Fruit fly (Drosophila melanogaster): ENCODE results near the gene Pmi.

Pmi gene

DNA sequence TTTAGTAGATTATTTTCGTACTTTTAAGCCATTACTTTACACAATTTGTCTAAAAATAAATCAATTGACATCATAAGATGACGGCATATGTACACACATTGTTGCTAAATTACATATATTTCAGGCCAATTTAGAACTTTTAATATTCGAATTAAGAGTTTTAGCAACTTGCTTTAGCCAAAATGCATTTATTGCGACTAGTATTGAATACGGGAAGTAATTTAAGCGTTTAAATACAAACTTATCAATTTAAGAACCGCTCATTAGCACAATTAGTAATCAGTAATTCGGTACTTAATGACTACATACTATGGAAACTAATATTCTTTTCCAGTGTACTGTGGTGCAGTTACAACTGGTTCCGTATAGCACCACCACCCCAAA lies 29.3 kb downstream of the Pmi start (continued):
- TF ChIP-seq fu2 (GFP tag; optimal IDR thresholded peaks at IDR 0.05) (no peak), CG30431 (GFP tag; optimal IDR thresholded peaks at IDR 0.05) (no peak), Hr78 (GFP tag; optimal IDR thresholded peaks at IDR 0.05) (no peak), CG2712 (tag; optimal IDR thresholded peaks at IDR 0.05) (peak; percentile 49), prd (optimal IDR thresholded peaks at IDR 0.05) (no peak), prd (GFP tag; IDR thresholded peaks at IDR 0.05) (no peak), tgo (GFP tag; IDR thresholded peaks at IDR 0.05) (peak; percentile 18; the same call in 1 of the 3 replicates), CG9797 (GFP tag; optimal IDR thresholded peaks at IDR 0.05) (no peak), Ssrp (tag; optimal IDR thresholded peaks at IDR 0.05) (peak; percentile 24), CG12071 (GFP tag; optimal IDR thresholded peaks at IDR 0.05) (no peak), CG7745 (tag; optimal IDR thresholded peaks at IDR 0.05) (no peak), CG18476 (GFP tag; optimal IDR thresholded peaks at IDR 0.05) (no peak), CG4404 (GFP tag; IDR thresholded peaks at IDR 0.05) (no peak), CG13424 (tag; optimal IDR thresholded peaks at IDR 0.05) (peak; percentile 24), CG6254 (GFP tag; optimal IDR thresholded peaks at IDR 0.05) (no peak), Tbp (GFP tag; optimal IDR thresholded peaks at IDR 0.05) (no peak), CG1529 (GFP tag; optimal IDR thresholded peaks at IDR 0.05) (no peak), CG14710 (tag; optimal IDR thresholded peaks at IDR 0.05) (peak; percentile 38), PHDP (tag; optimal IDR thresholded peaks at IDR 0.05) (no peak), pho (GFP tag; optimal IDR thresholded peaks at IDR 0.05) (no peak), ash1 (GFP tag; optimal IDR thresholded peaks at IDR 0.05) (no peak), CG8924 (tag; optimal IDR thresholded peaks at IDR 0.05) (peak; percentile 4), Side (GFP tag; optimal IDR thresholded peaks at IDR 0.05) (no peak), Adf1 (GFP tag; IDR thresholded peaks at IDR 0.05) (no peak), tna (GFP tag; IDR thresholded peaks at IDR 0.05; ENCODE audit: partially characterized antibody) (no peak), Neu2 (GFP tag; optimal IDR thresholded peaks at IDR 0.05; ENCODE audit: borderline replicate concordance) (no peak), CG2129 (GFP tag; IDR thresholded peaks at IDR 0.05; ENCODE audit: partially characterized antibody) (no peak), Awh (GFP tag; IDR thresholded peaks at IDR 0.05) (no peak), CG7928 (GFP tag; optimal IDR thresholded peaks at IDR 0.05) (no peak), nerfin-1 (tag; optimal IDR thresholded peaks at IDR 0.05) (no peak), wek (GFP tag; optimal IDR thresholded peaks at IDR 0.05) (no peak), lmd (GFP tag; IDR thresholded peaks at IDR 0.05) (0 out of 2 replicates have a peak, but pooled peaks have one; percentile 11), zen (tag; optimal IDR thresholded peaks at IDR 0.05) (no peak), CG6654 (GFP tag; optimal IDR thresholded peaks at IDR 0.05) (no peak), CG5245 (GFP tag; optimal IDR thresholded peaks at IDR 0.05) (no peak), dmrt99B (tag; optimal IDR thresholded peaks at IDR 0.05) (peak; percentile 33), CG12155 (GFP tag; optimal IDR thresholded peaks at IDR 0.05) (no peak), inv (GFP tag; IDR thresholded peaks at IDR 0.05; ENCODE audit: partially characterized antibody) (no peak), tup (GFP tag; optimal IDR thresholded peaks at IDR 0.05) (no peak), shn (GFP tag; optimal IDR thresholded peaks at IDR 0.05) (no peak), D19A (tag; optimal IDR thresholded peaks at IDR 0.05) (no peak)

- no peak for TF ChIP-seq CrebB (tag; optimal IDR thresholded peaks at IDR 0.05)
- no peak for TF ChIP-seq CG9797 (GFP tag; optimal IDR thresholded peaks at IDR 0.05)
- TF ChIP-seq Deaf1 (tag; optimal IDR thresholded peaks at IDR 0.05), result peak; percentile 17
- TF ChIP-seq Med (GFP tag), result peak; percentile 75
- TF ChIP-seq CG4360 (GFP tag; IDR thresholded peaks at IDR 0.05), result no peak
- TF ChIP-seq CG2129 (GFP tag; IDR thresholded peaks at IDR 0.05; ENCODE audit: partially characterized antibody), result no peak
- TF ChIP-seq CG5953 (GFP tag; IDR thresholded peaks at IDR 0.05), result no peak
- TF ChIP-seq CG15011 (GFP tag; optimal IDR thresholded peaks at IDR 0.05), result no peak
- TF ChIP-seq tna (GFP tag; IDR thresholded peaks at IDR 0.05; ENCODE audit: partially characterized antibody), result 0 out of 2 replicates have a peak, but pooled peaks have one; percentile 45
- TF ChIP-seq GATAe (GFP tag; conservative IDR thresholded peaks at IDR 0.05), result peak; percentile 97
- no peak for TF ChIP-seq zen2 (GFP tag; IDR thresholded peaks at IDR 0.05; ENCODE audit: partially characterized antibody)
- TF ChIP-seq CG11085 (GFP tag; IDR thresholded peaks at IDR 0.05), result no peak
- TF ChIP-seq CG12071 (GFP tag; optimal IDR thresholded peaks at IDR 0.05), result peak; percentile 10
- TF ChIP-seq ewg (GFP tag; optimal IDR thresholded peaks at IDR 0.05), result no peak
Observed at dm6 chr3L:5809642-5810279, 29.9 kb downstream of the Pmi start.

Data from whole organism, embryonic.